Fruit fly (Drosophila melanogaster) S2 (cell line): ENCODE data around the gene CG31259.
A peak's percentile ranks its signal among the peaks of the same experiment; 100 is the strongest.

Source experiments
- CG8478 ChIP-seq: fragments of >200 bp; optimal IDR thresholded peaks from 2 replicates; lab custom pipeline; 2018
- CTCF ChIP-seq, 2 experiments: fragments of >200 bp; optimal IDR thresholded peaks; 2 replicates each; lab custom pipeline; 2018

Gene CG31259

dm6 chr3R:8523668-8524067, at the start of gene CG31259:
CG31259 (plus strand) TSS chr3R:8523944.
- TF ChIP-seq CG8478 (lab: Kevin White, UChicago) (no peak), CTCF (optimal IDR thresholded peaks at IDR 0.05; lab: Kevin White, UChicago) (no peak)

dm6 chr3R:8477361-8478007, 46.3 kb upstream of the CG31259 start, which contains the start of gene CG45263:
CG45263 (minus strand) TSS chr3R:8477617.
- TF ChIP-seq CG8478 (lab: Kevin White, UChicago) (no peak), CTCF (optimal IDR thresholded peaks at IDR 0.05; lab: Kevin White, UChicago) (no peak)

- no peak for TF ChIP-seq CG8478 (lab: Kevin White, UChicago)
- no peak for TF ChIP-seq CTCF (optimal IDR thresholded peaks at IDR 0.05; lab: Kevin White, UChicago)
These were observed 40.9 kb upstream of the CG31259 start for dm6 chr3R:8482881-8483280.

- peak; percentile 47 to 53 for TF ChIP-seq CTCF (optimal IDR thresholded peaks at IDR 0.05; lab: Kevin White, UChicago)
- TF ChIP-seq CG8478 (lab: Kevin White, UChicago): no peak
These were observed 39.2 kb upstream of the CG31259 start for dm6 chr3R:8484573-8484972.

dm6 chr3R:8511258-8511657, 12.5 kb upstream of the CG31259 start, which contains the start of gene Or85b:
Or85b (minus strand) TSS chr3R:8511358.
- TF ChIP-seq CG8478 (lab: Kevin White, UChicago): no peak
- TF ChIP-seq CTCF (optimal IDR thresholded peaks at IDR 0.05; lab: Kevin White, UChicago): no peak

dm6 chr3R:8512922-8513321, 10.8 kb upstream of the CG31259 start, which contains the start of gene Or85c:
Or85c (minus strand) TSS chr3R:8513022.
- TF ChIP-seq CTCF (optimal IDR thresholded peaks at IDR 0.05; lab: Kevin White, UChicago) (no peak), CG8478 (lab: Kevin White, UChicago) (no peak)

dm6 chr3R:8517752-8518185, 6.0 kb upstream of the CG31259 start, which contains the start of gene CG11737:
CG11737 (plus strand) TSS chr3R:8517868.
- TF ChIP-seq CG8478 (lab: Kevin White, UChicago) (no peak), CTCF (optimal IDR thresholded peaks at IDR 0.05; lab: Kevin White, UChicago) (no peak)

dm6 chr3R:8518565-8519154, 5.1 kb upstream of the CG31259 start:
- no peak for TF ChIP-seq CG8478 (lab: Kevin White, UChicago)
- TF ChIP-seq CTCF (optimal IDR thresholded peaks at IDR 0.05; lab: Kevin White, UChicago): no peak

dm6 chr3R:8519157-8519556, 4.6 kb upstream of the CG31259 start:
- TF ChIP-seq CTCF (optimal IDR thresholded peaks at IDR 0.05; lab: Kevin White, UChicago) (no peak), CG8478 (lab: Kevin White, UChicago) (no peak)

dm6 chr3R:8520809-8521208, 2.9 kb upstream of the CG31259 start:
- TF ChIP-seq CTCF (optimal IDR thresholded peaks at IDR 0.05; lab: Kevin White, UChicago) (no peak), CG8478 (lab: Kevin White, UChicago) (no peak)

dm6 chr3R:8521499-8521898, 2.2 kb upstream of the CG31259 start, which contains the start of gene CG31454:
CG31454 (plus strand) TSS chr3R:8521658.
- no peak for TF ChIP-seq CTCF (optimal IDR thresholded peaks at IDR 0.05; lab: Kevin White, UChicago)
- TF ChIP-seq CG8478 (lab: Kevin White, UChicago): no peak

dm6 chr3R:8524277-8524676, 533 bp downstream of the CG31259 start:
- TF ChIP-seq CG8478 (lab: Kevin White, UChicago): no peak
- no peak for TF ChIP-seq CTCF (optimal IDR thresholded peaks at IDR 0.05; lab: Kevin White, UChicago)

- TF ChIP-seq CTCF (optimal IDR thresholded peaks at IDR 0.05; lab: Kevin White, UChicago) (no peak), CG8478 (lab: Kevin White, UChicago) (no peak)
These were observed 5.1 kb downstream of the CG31259 start, which contains the start of gene CG11741 for dm6 chr3R:8528862-8529261. CG11741 (minus strand) TSS chr3R:8528877.

- TF ChIP-seq CTCF (optimal IDR thresholded peaks at IDR 0.05; lab: Kevin White, UChicago) (no peak), CG8478 (lab: Kevin White, UChicago) (no peak)
These were observed 22.2 kb downstream of the CG31259 start for dm6 chr3R:8545915-8546314.

dm6 chr3R:8552308-8552707, 28.6 kb downstream of the CG31259 start, which contains the start of gene Or85d:
Or85d (plus strand) TSS chr3R:8552608.
- TF ChIP-seq CG8478 (lab: Kevin White, UChicago): no peak
